Worm (Caenorhabditis elegans): ENCODE results near the gene srt-67.

Gene srt-67

DNA sequence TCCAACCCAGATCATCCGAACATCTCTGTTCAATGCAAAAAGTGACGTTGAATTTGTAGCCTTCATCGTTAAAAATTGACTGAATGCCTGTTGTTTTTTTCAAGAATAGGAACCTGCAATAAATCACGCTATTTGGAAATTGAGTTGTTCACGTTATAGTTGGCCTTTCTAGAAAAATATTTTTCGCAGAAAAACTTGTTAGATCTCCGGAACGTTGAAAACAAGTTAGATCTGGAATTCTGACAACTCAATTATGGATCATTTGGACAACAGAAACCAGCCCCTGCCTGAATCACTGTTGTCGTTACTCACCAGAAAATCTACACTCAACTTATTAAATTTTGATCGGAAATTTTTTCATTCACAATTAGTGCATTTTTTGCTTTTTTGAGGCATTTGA, at the start of gene srt-67:
srt-67 (minus strand) TSS at position 101 of the 400 bp plus-strand sequence.
- TF ChIP-seq zip-5 (tag; optimal IDR thresholded peaks at IDR 0.05), result no peak

DNA sequence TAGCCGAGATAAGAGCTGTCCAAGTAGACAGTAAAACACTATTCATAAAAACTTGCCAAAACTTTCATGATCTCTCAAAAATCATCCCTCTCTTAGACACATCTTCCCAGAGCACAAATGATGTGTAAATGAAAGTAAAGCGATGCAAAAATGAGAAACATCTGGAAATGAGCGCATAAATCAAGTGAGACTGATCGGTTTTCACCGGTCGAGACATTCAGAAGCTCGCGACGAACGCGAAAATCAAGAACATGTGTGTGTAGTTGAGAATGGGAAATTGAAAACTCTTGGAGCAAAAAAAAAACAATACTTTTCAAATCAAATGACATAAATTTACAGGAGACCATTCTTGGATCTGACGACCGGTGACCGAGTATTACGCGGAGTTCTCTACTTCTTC, 47.1 kb upstream of the srt-67 start:
- no peak for TF ChIP-seq nhr-232 (tag; optimal IDR thresholded peaks at IDR 0.05)
- no peak for TF ChIP-seq lim-6 (tag; optimal IDR thresholded peaks at IDR 0.05)
- TF ChIP-seq hlh-30 (tag; optimal IDR thresholded peaks at IDR 0.05; ENCODE audit: insufficient read depth), result no peak
- no peak for TF ChIP-seq ceh-24 (tag; optimal IDR thresholded peaks at IDR 0.05)
- TF ChIP-seq pha-4 (tag; optimal IDR thresholded peaks at IDR 0.05), result no peak
- TF ChIP-seq ceh-2 (tag; optimal IDR thresholded peaks at IDR 0.05), result no peak
- no peak for TF ChIP-seq elt-2 (tag; optimal IDR thresholded peaks at IDR 0.05)

DNA sequence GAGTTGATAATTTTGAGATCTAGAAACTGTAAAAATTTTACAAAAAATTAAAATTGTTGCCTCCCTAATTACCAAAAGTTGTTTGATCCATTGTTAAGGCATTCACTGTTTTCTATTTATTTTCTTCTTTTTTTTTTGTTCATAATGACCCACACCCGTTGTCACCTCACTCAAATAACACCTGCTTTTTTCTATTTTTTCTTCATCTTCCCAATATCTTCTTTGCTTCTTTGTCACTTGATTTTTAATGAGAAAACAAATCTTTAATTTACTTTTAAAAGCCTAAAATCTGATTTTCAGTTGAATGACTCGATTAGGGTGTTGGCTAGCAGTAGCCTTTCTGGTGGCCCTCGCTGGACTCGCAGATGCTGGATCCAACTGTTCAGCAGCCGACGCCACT, 46.1 kb upstream of the srt-67 start, which contains the start of gene ncx-2:
ncx-2 (plus strand) TSS at position 301 of the 400 bp plus-strand sequence.
- TF ChIP-seq sox-2 (GFP tag; IDR thresholded peaks at IDR 0.05), result no peak
- no peak for TF ChIP-seq pha-4 (tag; optimal IDR thresholded peaks at IDR 0.05)
- no peak for TF ChIP-seq sdc-2 (tag; optimal IDR thresholded peaks at IDR 0.05)

DNA sequence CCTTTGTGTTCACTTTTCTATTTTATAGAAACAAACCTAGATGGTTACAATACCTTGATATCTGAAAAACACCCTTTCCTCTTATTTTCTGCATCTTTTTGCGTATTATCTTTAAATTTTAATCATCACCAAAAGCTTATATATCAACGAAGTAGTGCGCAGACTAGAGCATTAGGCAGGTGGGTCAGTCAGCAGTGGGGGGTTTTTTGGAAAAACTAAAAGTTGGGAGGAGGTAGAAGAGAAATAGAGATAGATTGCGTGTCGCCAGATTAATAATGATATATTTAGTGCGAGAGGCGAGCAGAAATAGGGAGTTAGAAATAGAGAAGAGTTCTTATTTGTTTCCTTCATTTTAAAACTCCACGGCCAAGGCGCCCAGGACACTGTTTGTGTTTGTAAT, 44.0 kb upstream of the srt-67 start:
- TF ChIP-seq hlh-13 (GFP tag; optimal IDR thresholded peaks at IDR 0.05) (no peak), eyg-1 (tag; optimal IDR thresholded peaks at IDR 0.05) (no peak), nhr-11 (tag; optimal IDR thresholded peaks at IDR 0.05) (no peak), ceh-14 (tag; optimal IDR thresholded peaks at IDR 0.05) (no peak), unc-86 (tag; optimal IDR thresholded peaks at IDR 0.05) (no peak), ceh-45 (GFP tag; IDR thresholded peaks at IDR 0.05) (no peak), odd-2 (tag; optimal IDR thresholded peaks at IDR 0.05) (no peak), gmeb-2 (tag; optimal IDR thresholded peaks at IDR 0.05) (no peak), nfya-1 (tag; optimal IDR thresholded peaks at IDR 0.05) (no peak), dmd-4 (tag; optimal IDR thresholded peaks at IDR 0.05; ENCODE audit: borderline replicate concordance) (no peak), tbx-2 (tag; optimal IDR thresholded peaks at IDR 0.05) (no peak), fax-1 (tag; optimal IDR thresholded peaks at IDR 0.05) (no peak), hlh-30 (tag; optimal IDR thresholded peaks at IDR 0.05; ENCODE audit: insufficient read depth) (no peak)

DNA sequence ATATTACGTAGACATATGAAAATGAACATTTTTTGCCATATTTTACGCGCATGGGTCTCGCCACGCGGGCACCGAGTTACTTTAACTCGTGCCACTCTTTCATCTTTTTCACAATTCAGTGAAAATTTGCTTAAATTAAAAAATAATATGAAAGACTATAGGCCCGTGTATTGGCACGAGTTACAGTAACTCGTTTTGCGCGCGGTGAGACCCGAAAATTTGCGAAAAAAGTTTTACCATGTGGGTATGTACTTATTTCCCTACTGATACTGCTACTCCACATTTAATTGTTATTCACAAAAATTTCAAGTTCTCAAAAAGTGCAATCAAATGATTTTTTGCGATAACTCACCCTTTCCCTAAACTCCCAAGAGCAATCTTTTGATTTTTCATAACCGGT, 40.5 kb upstream of the srt-67 start:
- no peak for TF ChIP-seq eyg-1 (tag; optimal IDR thresholded peaks at IDR 0.05)
- no peak for TF ChIP-seq pqm-1 (tag; optimal IDR thresholded peaks at IDR 0.05)
- no peak for TF ChIP-seq gmeb-2 (tag; optimal IDR thresholded peaks at IDR 0.05)
- TF ChIP-seq unc-42 (tag; optimal IDR thresholded peaks at IDR 0.05), result no peak
- TF ChIP-seq elt-2 (tag; optimal IDR thresholded peaks at IDR 0.05), result no peak
- TF ChIP-seq ceh-19 (GFP tag; optimal IDR thresholded peaks at IDR 0.05), result no peak
- TF ChIP-seq hlh-8 (tag; optimal IDR thresholded peaks at IDR 0.05), result no peak
- TF ChIP-seq fkh-6 (tag; optimal IDR thresholded peaks at IDR 0.05), result no peak
- TF ChIP-seq lim-6 (tag; optimal IDR thresholded peaks at IDR 0.05), result no peak

DNA sequence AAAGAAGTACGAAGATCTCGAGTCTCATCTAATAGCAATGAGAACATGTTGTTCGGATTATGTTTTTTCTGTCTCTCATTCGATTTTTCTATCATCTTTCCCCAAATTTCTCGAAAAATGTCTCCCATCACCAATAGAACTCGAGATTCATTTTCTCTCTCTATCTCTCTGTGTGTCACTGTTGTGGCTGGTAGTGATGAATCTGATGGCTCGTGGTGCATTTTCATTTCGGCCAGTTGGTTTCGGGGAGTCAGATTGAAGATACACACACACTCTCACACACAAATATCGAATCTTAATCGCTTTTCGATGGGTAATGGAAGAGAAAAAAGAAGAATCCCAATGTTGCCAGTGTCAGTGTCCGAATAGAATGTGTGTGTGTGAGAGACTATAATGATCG, 38.7 kb upstream of the srt-67 start:
- peak; percentile 72 for TF ChIP-seq rnt-1 (tag; optimal IDR thresholded peaks at IDR 0.05)
- TF ChIP-seq unc-55 (GFP tag; optimal IDR thresholded peaks at IDR 0.05), result peak; percentile 59
- TF ChIP-seq ceh-22 (tag; optimal IDR thresholded peaks at IDR 0.05), result no peak
- no peak for TF ChIP-seq ceh-34 (tag; optimal IDR thresholded peaks at IDR 0.05)
- TF ChIP-seq hlh-15 (tag; optimal IDR thresholded peaks at IDR 0.05), result no peak
- no peak for TF ChIP-seq unc-42 (tag; optimal IDR thresholded peaks at IDR 0.05)
- TF ChIP-seq syd-9 (tag; optimal IDR thresholded peaks at IDR 0.05), result no peak
- no peak for TF ChIP-seq lin-11 (tag; optimal IDR thresholded peaks at IDR 0.05)
- peak; percentile 4 for TF ChIP-seq tbx-2 (tag; optimal IDR thresholded peaks at IDR 0.05)
- TF ChIP-seq hlh-8 (tag; optimal IDR thresholded peaks at IDR 0.05), result no peak
- peak; percentile 80 for TF ChIP-seq ceh-18 (tag; optimal IDR thresholded peaks at IDR 0.05)

All from whole organism, late embryonic.